Worm (Caenorhabditis elegans) whole organism, L2 larva: Measurements from ENCODE around the gene Y69A2AR.23.
A peak's percentile ranks its signal among the peaks of the same experiment; 100 is the strongest.

Experiments used
- F13H6.1 ChIP-seq: sonication (generic microtip); optimal IDR thresholded peaks from 2 replicates; lab custom pipeline; 2016; ENCODE audit warnings: missing genetic modification characterization, missing compliant biosample characterization
- R02D3.7 ChIP-seq: fragments of 150-350 bp; optimal IDR thresholded peaks from 2 replicates; lab custom pipeline; 2014; ENCODE audit warnings: missing biosample characterization, missing genetic modification characterization
- Y55F3AM.14 ChIP-seq: fragments of 200-800 bp; sonication (Bioruptor generic); optimal IDR thresholded peaks from 2 replicates; lab custom pipeline; 2018; ENCODE audit warnings: mild to moderate bottlenecking, missing genetic modification characterization, missing compliant biosample characterization
- ZK546.5 ChIP-seq: sonication (generic microtip); optimal IDR thresholded peaks from 2 replicates; lab custom pipeline; 2017; ENCODE audit warnings: missing biosample characterization, missing genetic modification characterization
- alr-1 ChIP-seq: fragments of 150-350 bp; optimal IDR thresholded peaks from 2 replicates; lab custom pipeline; 2014; ENCODE audit warnings: missing biosample characterization, missing genetic modification characterization
- aly-2 ChIP-seq: fragments of 150-350 bp; optimal IDR thresholded peaks from 2 replicates; lab custom pipeline; 2014; ENCODE audit warnings: missing biosample characterization, missing genetic modification characterization
- ama-1 ChIP-seq: fragments of 150-350 bp; optimal IDR thresholded peaks from 2 replicates; lab custom pipeline; 2018; ENCODE audit warnings: inconsistent platforms
- blmp-1 ChIP-seq: sonication (generic microtip); optimal IDR thresholded peaks from 2 replicates; lab custom pipeline; 2017; ENCODE audit warnings: missing genetic modification characterization, mild to moderate bottlenecking, missing compliant biosample characterization, antibody characterized with exemption, moderate library complexity; ENCODE audit not compliant: insufficient read depth
- ceh-16 ChIP-seq: fragments of 150-350 bp; optimal IDR thresholded peaks from 2 replicates; lab custom pipeline; 2014; ENCODE audit warnings: missing biosample characterization, missing genetic modification characterization
- crh-2 ChIP-seq: sonication (generic microtip); optimal IDR thresholded peaks from 2 replicates; lab custom pipeline; 2017; ENCODE audit warnings: missing biosample characterization, missing genetic modification characterization
- dmd-4 ChIP-seq: sonication (generic microtip); optimal IDR thresholded peaks from 2 replicates; lab custom pipeline; 2017; ENCODE audit warnings: missing biosample characterization, missing genetic modification characterization
- egl-27 ChIP-seq: sonication (generic microtip); optimal IDR thresholded peaks from 3 replicates; lab custom pipeline; 2017; ENCODE audit warnings: missing biosample characterization, missing genetic modification reagents, missing genetic modification characterization
- elt-1 ChIP-seq: fragments of 150-350 bp; optimal IDR thresholded peaks from 2 replicates; lab custom pipeline; 2014; ENCODE audit warnings: missing biosample characterization, missing genetic modification characterization
- elt-3 ChIP-seq: sonication (generic microtip); optimal IDR thresholded peaks from 2 replicates; lab custom pipeline; 2017; ENCODE audit warnings: missing biosample characterization, missing genetic modification characterization
- gmeb-1 ChIP-seq: fragments of 150-350 bp; optimal IDR thresholded peaks from 2 replicates; lab custom pipeline; 2014; ENCODE audit warnings: missing biosample characterization, missing genetic modification characterization
- lin-11 ChIP-seq: fragments of 150-350 bp; sonication (generic microtip); optimal IDR thresholded peaks from 2 replicates; lab custom pipeline; 2014; ENCODE audit warnings: missing biosample characterization, missing genetic modification characterization, inconsistent platforms, mixed read lengths
- lin-13 ChIP-seq: fragments of 150-350 bp; optimal IDR thresholded peaks from 2 replicates; lab custom pipeline; 2014; ENCODE audit warnings: missing biosample characterization, missing genetic modification reagents, missing genetic modification characterization
- mbf-1 ChIP-seq: sonication (generic microtip); optimal IDR thresholded peaks from 2 replicates; lab custom pipeline; 2017; ENCODE audit warnings: missing biosample characterization, missing genetic modification characterization
- mdl-1 ChIP-seq, 2 experiments: fragments of 150-350 bp in 1 of 2; sonication (generic microtip) in 1 of 2; optimal IDR thresholded peaks; 2 replicates each; lab custom pipeline; 2017; ENCODE audit warnings: missing biosample characterization in 2 of 2, missing genetic modification characterization in 2 of 2
- nhr-11 ChIP-seq: fragments of 150-350 bp; optimal IDR thresholded peaks from 2 replicates; lab custom pipeline; 2014; ENCODE audit warnings: missing biosample characterization, missing genetic modification characterization
- nhr-12 ChIP-seq: fragments of 150-350 bp; optimal IDR thresholded peaks from 2 replicates; lab custom pipeline; 2014; ENCODE audit warnings: missing biosample characterization, missing genetic modification characterization
- nhr-129 ChIP-seq: fragments of 150-350 bp; optimal IDR thresholded peaks from 2 replicates; lab custom pipeline; 2014; ENCODE audit warnings: missing biosample characterization, missing genetic modification characterization
- nhr-21 ChIP-seq: fragments of 150-350 bp; optimal IDR thresholded peaks from 2 replicates; lab custom pipeline; 2014; ENCODE audit warnings: missing biosample characterization, missing genetic modification characterization
- nhr-237 ChIP-seq: fragments of 150-350 bp; optimal IDR thresholded peaks from 2 replicates; lab custom pipeline; 2014; ENCODE audit warnings: missing biosample characterization, missing genetic modification characterization
- nhr-25 ChIP-seq: fragments of 150-350 bp; sonication (generic microtip); optimal IDR thresholded peaks from 3 replicates; lab custom pipeline; 2014; ENCODE audit warnings: missing biosample characterization, missing genetic modification characterization
- nhr-6 ChIP-seq: fragments of 150-350 bp; optimal IDR thresholded peaks from 2 replicates; lab custom pipeline; 2014; ENCODE audit warnings: missing biosample characterization, missing genetic modification characterization
- nhr-77 ChIP-seq: fragments of 150-350 bp; optimal IDR thresholded peaks from 2 replicates; lab custom pipeline; 2014; ENCODE audit warnings: missing biosample characterization, missing genetic modification characterization
- peb-1 ChIP-seq: fragments of 150-350 bp; optimal IDR thresholded peaks from 2 replicates; lab custom pipeline; 2014; ENCODE audit warnings: missing biosample characterization, missing genetic modification characterization
- sem-4 ChIP-seq: fragments of 150-350 bp; optimal IDR thresholded peaks from 2 replicates; lab custom pipeline; 2014; ENCODE audit warnings: missing biosample characterization, missing genetic modification reagents, missing genetic modification characterization
- sma-3 ChIP-seq: sonication (generic microtip); optimal IDR thresholded peaks from 2 replicates; lab custom pipeline; 2016; ENCODE audit warnings: missing genetic modification reagents, missing genetic modification characterization, missing compliant biosample characterization
- sma-9 ChIP-seq, 2 experiments: fragments of 150-350 bp in 1 of 2; sonication (generic microtip) in 1 of 2; optimal IDR thresholded peaks; 2 replicates each; lab custom pipeline; 2014 to 2016; ENCODE audit warnings: missing genetic modification characterization in 2 of 2, mild to moderate bottlenecking in 1 of 2, missing biosample characterization in 1 of 2, missing compliant biosample characterization in 1 of 2, missing genetic modification reagents in 1 of 2, moderate library complexity in 1 of 2
- snpc-4 ChIP-seq: fragments of 150-350 bp; optimal IDR thresholded peaks from 2 replicates; lab custom pipeline; 2014; ENCODE audit warnings: missing biosample characterization, missing genetic modification characterization
- unc-55 ChIP-seq: fragments of 150-350 bp; sonication (generic microtip); optimal IDR thresholded peaks from 3 replicates; lab custom pipeline; 2014; ENCODE audit warnings: missing biosample characterization, missing genetic modification reagents, missing genetic modification characterization
- unc-62 ChIP-seq: fragments of 150-350 bp; optimal IDR thresholded peaks from 2 replicates; lab custom pipeline; 2014; ENCODE audit warnings: missing biosample characterization, missing genetic modification reagents, missing genetic modification characterization
- zag-1 ChIP-seq: fragments of 150-350 bp; optimal IDR thresholded peaks from 2 replicates; lab custom pipeline; 2014; ENCODE audit warnings: missing biosample characterization, missing genetic modification characterization
- ztf-1 ChIP-seq: fragments of 200-800 bp; sonication (Bioruptor generic); conservative IDR thresholded peaks from 2 replicates; pipeline ENCODE4 v1.3.6; 2022; ENCODE audit warnings: missing genetic modification characterization, missing compliant biosample characterization
- ztf-11 ChIP-seq: sonication (generic microtip); optimal IDR thresholded peaks from 2 replicates; lab custom pipeline; 2017; ENCODE audit warnings: missing biosample characterization, missing genetic modification characterization
- ztf-4 ChIP-seq: fragments of 150-350 bp; optimal IDR thresholded peaks from 2 replicates; lab custom pipeline; 2014; ENCODE audit warnings: missing biosample characterization, missing genetic modification characterization

Gene Y69A2AR.23

ce11 chrIV:2599634-2600033 lies 48.1 kb upstream of the Y69A2AR.23 start (continued):
- TF ChIP-seq nhr-12 (tag; lab: Kevin White, UChicago): no peak
- TF ChIP-seq alr-1 (tag; lab: Kevin White, UChicago): no peak
- no peak for TF ChIP-seq nhr-77 (tag; lab: Kevin White, UChicago)
- peak; percentile 78 for TF ChIP-seq sma-3
- peak; percentile 30 for TF ChIP-seq blmp-1 (tag; lab: Kevin White, UChicago)
- TF ChIP-seq ZK546.5 (tag; lab: Kevin White, UChicago): no peak
- peak; percentile 87 for TF ChIP-seq crh-2 (tag; lab: Kevin White, UChicago)
- no peak for TF ChIP-seq dmd-4 (tag; lab: Kevin White, UChicago)
- peak; percentile 59 for TF ChIP-seq sem-4 (tag; lab: Kevin White, UChicago)
- TF ChIP-seq nhr-25 (tag; lab: Kevin White, UChicago): peak; percentile 78

- TF ChIP-seq nhr-12 (tag; lab: Kevin White, UChicago): no peak
- no peak for TF ChIP-seq gmeb-1 (tag; lab: Kevin White, UChicago)
- TF ChIP-seq nhr-21 (tag; lab: Kevin White, UChicago): no peak
- no peak for TF ChIP-seq ztf-4 (tag; lab: Kevin White, UChicago)
- no peak for TF ChIP-seq R02D3.7 (tag; lab: Kevin White, UChicago)
- no peak for TF ChIP-seq lin-13
- no peak for TF ChIP-seq unc-62 (GFP tag; lab: Kevin White, UChicago)
- TF ChIP-seq snpc-4 (tag; lab: Kevin White, UChicago): no peak
Observed at ce11 chrIV:2597417-2597816, 45.9 kb upstream of the Y69A2AR.23 start, which contains the start of gene Y69A2AR.47. TSS of gene Y69A2AR.47 (plus strand) at chrIV:2597717.

ce11 chrIV:2581483-2581882 lies 30.0 kb upstream of the Y69A2AR.23 start, which contains the start of gene nhr-242:
TSS of gene nhr-242 (minus strand) at chrIV:2581583.
- no peak for TF ChIP-seq zag-1
- TF ChIP-seq ceh-16 (tag; lab: Kevin White, UChicago): no peak
- TF ChIP-seq, all 48 proteins: peak for 0

ce11 chrIV:2573122-2573521 lies 21.6 kb upstream of the Y69A2AR.23 start:
- no peak for TF ChIP-seq mdl-1 (tag; optimal IDR thresholded peaks at IDR 0.05; lab: Kevin White, UChicago)
- no peak for TF ChIP-seq nhr-77 (tag; lab: Kevin White, UChicago)
- TF ChIP-seq egl-27: no peak
- no peak for TF ChIP-seq snpc-4 (tag; lab: Kevin White, UChicago)
- TF ChIP-seq mbf-1 (tag; lab: Kevin White, UChicago): no peak
- TF ChIP-seq sma-9 (GFP tag; optimal IDR thresholded peaks at IDR 0.05; lab: Kevin White, UChicago): no peak
- TF ChIP-seq sma-9 (tag; optimal IDR thresholded peaks at IDR 0.05; lab: Kevin White, UChicago): no peak
- no peak for TF ChIP-seq nhr-21 (tag; lab: Kevin White, UChicago)
- TF ChIP-seq unc-62 (GFP tag; lab: Kevin White, UChicago): no peak
- no peak for TF ChIP-seq nhr-129 (tag; lab: Kevin White, UChicago)
- no peak for TF ChIP-seq ztf-11 (tag; lab: Kevin White, UChicago)
- TF ChIP-seq Y55F3AM.14: no peak
- TF ChIP-seq elt-3 (tag; lab: Kevin White, UChicago): no peak
- TF ChIP-seq alr-1 (tag; lab: Kevin White, UChicago): no peak
- TF ChIP-seq sma-3: no peak
- TF ChIP-seq dmd-4 (tag; lab: Kevin White, UChicago): no peak
- TF ChIP-seq unc-55 (GFP tag; lab: Kevin White, UChicago): no peak
- no peak for TF ChIP-seq ama-1 (lab: Kevin White, UChicago)
- no peak for TF ChIP-seq lin-11 (tag; lab: Kevin White, UChicago)
- no peak for TF ChIP-seq peb-1

- TF ChIP-seq mbf-1 (tag; lab: Kevin White, UChicago) (no peak), gmeb-1 (tag; lab: Kevin White, UChicago) (no peak), Y55F3AM.14 (no peak), dmd-4 (tag; lab: Kevin White, UChicago) (no peak), ztf-1 (no peak), zag-1 (no peak), ceh-16 (tag; lab: Kevin White, UChicago) (no peak), sma-3 (no peak), R02D3.7 (tag; lab: Kevin White, UChicago) (no peak), nhr-11 (no peak), elt-1 (tag; lab: Kevin White, UChicago) (no peak), snpc-4 (tag; lab: Kevin White, UChicago) (no peak), nhr-237 (tag; lab: Kevin White, UChicago) (no peak), lin-13 (no peak), alr-1 (tag; lab: Kevin White, UChicago) (no peak), ztf-11 (tag; lab: Kevin White, UChicago) (no peak), ztf-4 (tag; lab: Kevin White, UChicago) (no peak), aly-2 (tag; lab: Kevin White, UChicago) (no peak), F13H6.1 (no peak), nhr-6 (tag; lab: Kevin White, UChicago) (no peak)
Observed at ce11 chrIV:2572107-2572506, 20.6 kb upstream of the Y69A2AR.23 start, which contains the start of gene Y69A2AR.51. TSS of gene Y69A2AR.51 (plus strand) at chrIV:2572407.
